Fruit fly (Drosophila melanogaster): ENCODE measurements around the gene PolrMT.

The PolrMT gene

DNA sequence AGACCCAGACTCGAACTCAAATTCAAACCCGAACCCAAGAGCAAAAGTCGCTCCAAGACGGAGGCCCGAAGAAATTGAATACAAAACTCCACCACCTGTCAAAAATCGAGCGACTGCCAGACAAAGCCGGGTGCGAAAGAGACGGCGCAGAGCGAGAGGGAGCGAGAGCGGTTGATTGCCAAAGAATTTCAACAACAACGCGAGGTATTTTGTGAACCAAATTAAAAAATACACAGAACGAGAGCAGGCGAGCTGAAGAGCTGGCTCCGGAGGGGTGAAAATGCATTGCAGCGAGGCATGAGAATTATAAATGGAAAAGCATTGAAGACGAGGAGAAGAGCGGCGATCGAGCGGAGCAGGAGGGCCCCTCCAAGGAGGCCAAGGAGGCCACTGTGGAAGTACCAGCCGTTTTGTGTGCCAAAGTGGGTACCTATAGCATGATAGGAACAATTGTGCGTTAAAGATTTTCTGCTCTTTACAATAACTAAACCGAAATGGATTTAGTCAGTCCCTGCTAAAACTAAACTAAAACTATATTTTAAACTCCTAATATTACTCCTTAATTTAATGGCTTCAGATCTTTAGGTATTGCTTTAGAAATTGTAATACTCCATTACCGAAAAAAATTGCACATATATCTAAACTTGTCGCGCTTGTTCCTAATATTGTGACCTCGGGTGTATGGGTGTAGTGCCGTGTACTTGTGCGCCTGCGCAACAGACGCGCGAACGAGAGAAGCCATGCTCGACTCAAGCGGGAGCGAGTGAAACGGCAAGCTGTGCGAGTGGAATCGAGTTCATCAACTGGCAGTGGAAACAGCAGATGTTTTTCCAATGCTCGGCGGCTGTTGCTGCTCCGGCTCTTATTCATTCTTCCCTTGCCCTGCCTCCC lies 45.5 kb downstream of the PolrMT start (continued):
- TF ChIP-seq pros (GFP tag; optimal IDR thresholded peaks at IDR 0.05) (peak; percentile 86), CG2202 (tag; optimal IDR thresholded peaks at IDR 0.05) (peak; percentile 56), E2f2 (GFP tag; IDR thresholded peaks at IDR 0.05) (0 out of 2 replicates have a peak, but pooled peaks have one; percentile 12), HLH54F (GFP tag; optimal IDR thresholded peaks at IDR 0.05) (no peak), dysf (GFP tag; IDR thresholded peaks at IDR 0.05) (0 out of 3 replicates have a peak, but pooled peaks have one; percentile 12), Hr3 (GFP tag; optimal IDR thresholded peaks at IDR 0.05) (peak; percentile 22), CG11696 (GFP tag; IDR thresholded peaks at IDR 0.05) (peak; percentile 98), Hmx (GFP tag; optimal IDR thresholded peaks at IDR 0.05) (no peak), ara (GFP tag; IDR thresholded peaks at IDR 0.05) (peak; percentile 59), CG18262 (tag; optimal IDR thresholded peaks at IDR 0.05) (peak; percentile 84), zen (tag; optimal IDR thresholded peaks at IDR 0.05) (peak; percentile 4), CG7786 (GFP tag; optimal IDR thresholded peaks at IDR 0.05) (peak; percentile 15), stwl (tag; optimal IDR thresholded peaks at IDR 0.05) (peak; percentile 1), CG17359 (tag; optimal IDR thresholded peaks at IDR 0.05) (no peak), Antp (GFP tag; optimal IDR thresholded peaks at IDR 0.05) (peak; percentile 17), ci (GFP tag; IDR thresholded peaks at IDR 0.05) (peak; percentile 67; the same call in 2 of the 3 replicates), CG33557 (GFP tag; optimal IDR thresholded peaks at IDR 0.05) (peak; percentile 73), CG12104 (GFP tag; optimal IDR thresholded peaks at IDR 0.05) (peak; percentile 16), ewg (GFP tag; optimal IDR thresholded peaks at IDR 0.05) (peak; percentile 71), gem (tag; optimal IDR thresholded peaks at IDR 0.05) (peak; percentile 71), CG2199 (GFP tag; IDR thresholded peaks at IDR 0.05) (peak; percentile 99), CG18619 (GFP tag; optimal IDR thresholded peaks at IDR 0.05) (peak; percentile 43), CG17186 (GFP tag; optimal IDR thresholded peaks at IDR 0.05) (no peak), luna (GFP tag; optimal IDR thresholded peaks at IDR 0.05) (no peak), Oli (tag; optimal IDR thresholded peaks at IDR 0.05) (peak; percentile 64), CG1832 (GFP tag; optimal IDR thresholded peaks at IDR 0.05) (peak; percentile 84), rib (GFP tag; IDR thresholded peaks at IDR 0.05) (no peak), Myb (GFP tag; optimal IDR thresholded peaks at IDR 0.05) (peak; percentile 1), CG8359 (GFP tag; optimal IDR thresholded peaks at IDR 0.05; ENCODE audit: borderline replicate concordance) (peak; percentile 35), CG4707 (GFP tag; optimal IDR thresholded peaks at IDR 0.05) (peak; percentile 64), ind (GFP tag; optimal IDR thresholded peaks at IDR 0.05) (peak; percentile 14), nerfin-1 (tag; optimal IDR thresholded peaks at IDR 0.05) (peak; percentile 10), CG42726 (GFP tag; IDR thresholded peaks at IDR 0.05; ENCODE audit: partially characterized antibody) (no peak), dmrt11E (tag; optimal IDR thresholded peaks at IDR 0.05) (peak; percentile 92), tio (GFP tag; optimal IDR thresholded peaks at IDR 0.05) (peak; percentile 45), CG9727 (GFP tag; optimal IDR thresholded peaks at IDR 0.05) (peak; percentile 82), zfh1 (GFP tag; IDR thresholded peaks at IDR 0.05) (peak; percentile 37; the same call in 1 of the 3 replicates), CG6254 (GFP tag; optimal IDR thresholded peaks at IDR 0.05) (peak; percentile 43), CG12391 (tag; optimal IDR thresholded peaks at IDR 0.05) (peak; percentile 66), sens (GFP tag) (peak; percentile 89), D (optimal IDR thresholded peaks at IDR 0.05) (no peak), D (GFP tag; optimal IDR thresholded peaks at IDR 0.05) (peak; percentile 52), Camta (GFP tag; optimal IDR thresholded peaks at IDR 0.05) (peak; percentile 34), pnt (GFP tag; optimal IDR thresholded peaks at IDR 0.05) (peak; percentile 27), prd (optimal IDR thresholded peaks at IDR 0.05) (no peak), prd (GFP tag; IDR thresholded peaks at IDR 0.05) (peak; percentile 13; the same call in 1 of the 3 replicates), Six4 (GFP tag; optimal IDR thresholded peaks at IDR 0.05) (peak; percentile 32), gcm (GFP tag; optimal IDR thresholded peaks at IDR 0.05) (peak; percentile 35), CG17829 (tag; optimal IDR thresholded peaks at IDR 0.05) (peak; percentile 57)
